Worm (Caenorhabditis elegans) whole organism, mixed stage, embryonic: ENCODE results near the gene T22B3.3.

Experiments used
- M03D4.4 ChIP-seq: sonication (generic microtip); optimal IDR thresholded peaks from 2 replicates; lab custom pipeline; 2017; ENCODE audit warnings: mild to moderate bottlenecking, missing genetic modification characterization, missing compliant biosample characterization
- bed-3 ChIP-seq: fragments of 200-800 bp; sonication (Bioruptor generic); optimal IDR thresholded peaks from 3 replicates; lab custom pipeline; 2018; ENCODE audit warnings: mild to moderate bottlenecking, missing genetic modification characterization, moderate library complexity, missing compliant biosample characterization
- blmp-1 ChIP-seq: fragments of 150-350 bp; optimal IDR thresholded peaks from 2 replicates; lab custom pipeline; 2014; ENCODE audit warnings: missing biosample characterization, missing genetic modification characterization
- ceh-39 ChIP-seq: fragments of 150-350 bp; optimal IDR thresholded peaks from 2 replicates; lab custom pipeline; 2014; ENCODE audit warnings: missing biosample characterization, missing genetic modification characterization
- ceh-43 ChIP-seq: fragments of 200-800 bp; sonication (Bioruptor generic); optimal IDR thresholded peaks from 2 replicates; lab custom pipeline; 2018; ENCODE audit warnings: mild to moderate bottlenecking, missing genetic modification characterization, moderate library complexity, missing compliant biosample characterization
- ceh-83 ChIP-seq: fragments of 200-800 bp; sonication (Bioruptor generic); optimal IDR thresholded peaks from 2 replicates; lab custom pipeline; 2018; ENCODE audit warnings: mild to moderate bottlenecking, missing genetic modification characterization, missing compliant biosample characterization
- ces-1 ChIP-seq: fragments of 150-350 bp; optimal IDR thresholded peaks from 2 replicates; lab custom pipeline; 2014; ENCODE audit warnings: missing biosample characterization, missing genetic modification reagents, missing genetic modification characterization
- drap-1 ChIP-seq: fragments of 200-800 bp; sonication (Bioruptor generic); optimal IDR thresholded peaks from 3 replicates; lab custom pipeline; 2018; ENCODE audit warnings: mild to moderate bottlenecking, missing genetic modification characterization, missing compliant biosample characterization
- elt-1 ChIP-seq: sonication (generic microtip); optimal IDR thresholded peaks from 2 replicates; lab custom pipeline; 2017; ENCODE audit warnings: missing genetic modification characterization, mild to moderate bottlenecking, missing compliant biosample characterization, antibody characterized with exemption, moderate library complexity, borderline replicate concordance; ENCODE audit not compliant: insufficient read depth
- elt-3 ChIP-seq: fragments of 150-350 bp; optimal IDR thresholded peaks from 2 replicates; lab custom pipeline; 2014; ENCODE audit warnings: missing biosample characterization, missing genetic modification characterization
- flh-1 ChIP-seq: fragments of 200-800 bp; sonication (Bioruptor generic); optimal IDR thresholded peaks from 2 replicates; lab custom pipeline; 2018; ENCODE audit warnings: mild to moderate bottlenecking, missing genetic modification characterization, moderate library complexity, missing compliant biosample characterization
- ham-2 ChIP-seq: fragments of 200-800 bp; sonication (Bioruptor generic); optimal IDR thresholded peaks from 2 replicates; lab custom pipeline; 2018; ENCODE audit warnings: mild to moderate bottlenecking, missing genetic modification characterization, missing compliant biosample characterization
- lin-13 ChIP-seq: fragments of 150-350 bp; optimal IDR thresholded peaks from 2 replicates; lab custom pipeline; 2014; ENCODE audit warnings: missing biosample characterization, missing genetic modification characterization
- lin-32 ChIP-seq: fragments of 200-800 bp; sonication (Bioruptor generic); optimal IDR thresholded peaks from 2 replicates; lab custom pipeline; 2018; ENCODE audit warnings: mild to moderate bottlenecking, missing genetic modification characterization, missing compliant biosample characterization
- lsy-2 ChIP-seq: fragments of 150-350 bp; optimal IDR thresholded peaks from 2 replicates; lab custom pipeline; 2014; ENCODE audit warnings: missing biosample characterization, missing genetic modification characterization
- mab-5 ChIP-seq: fragments of 150-350 bp; optimal IDR thresholded peaks from 2 replicates; lab custom pipeline; 2014; ENCODE audit warnings: missing biosample characterization, missing genetic modification characterization
- mep-1 ChIP-seq: fragments of 150-350 bp; optimal IDR thresholded peaks from 2 replicates; lab custom pipeline; 2017; ENCODE audit warnings: missing biosample characterization, missing genetic modification reagents, missing genetic modification characterization, inconsistent platforms
- mls-2 ChIP-seq: sonication (generic microtip); optimal IDR thresholded peaks from 2 replicates; lab custom pipeline; 2016; ENCODE audit warnings: mild to moderate bottlenecking, missing genetic modification characterization, moderate library complexity, missing compliant biosample characterization
- nhr-12 ChIP-seq: fragments of 150-350 bp; optimal IDR thresholded peaks from 2 replicates; lab custom pipeline; 2014; ENCODE audit warnings: missing biosample characterization, missing genetic modification characterization
- nhr-2 ChIP-seq: fragments of 150-350 bp; optimal IDR thresholded peaks from 2 replicates; lab custom pipeline; 2014; ENCODE audit warnings: missing biosample characterization, missing genetic modification characterization
- nhr-237 ChIP-seq: fragments of 150-350 bp; optimal IDR thresholded peaks from 2 replicates; lab custom pipeline; 2014; ENCODE audit warnings: missing biosample characterization, missing genetic modification characterization
- nhr-76 ChIP-seq: sonication (generic microtip); optimal IDR thresholded peaks from 2 replicates; lab custom pipeline; 2017; ENCODE audit warnings: missing biosample characterization, missing genetic modification characterization
- pha-4 ChIP-seq: fragments of 150-350 bp; optimal IDR thresholded peaks from 2 replicates; lab custom pipeline; 2018; ENCODE audit warnings: missing biosample characterization, missing genetic modification reagents, missing genetic modification characterization
- sem-2 ChIP-seq: fragments of 200-800 bp; sonication (Bioruptor generic); optimal IDR thresholded peaks from 2 replicates; lab custom pipeline; 2018; ENCODE audit warnings: mild to moderate bottlenecking, missing genetic modification characterization, missing compliant biosample characterization
- snpc-4 ChIP-seq: fragments of 150-350 bp; optimal IDR thresholded peaks from 2 replicates; lab custom pipeline; 2014; ENCODE audit warnings: missing biosample characterization, missing genetic modification characterization
- sptf-1 ChIP-seq: sonication (generic microtip); optimal IDR thresholded peaks from 2 replicates; lab custom pipeline; 2017; ENCODE audit warnings: mild to moderate bottlenecking, missing genetic modification characterization, moderate library complexity, missing compliant biosample characterization
- unc-120 ChIP-seq: sonication (generic microtip); optimal IDR thresholded peaks from 2 replicates; lab custom pipeline; 2017; ENCODE audit warnings: missing genetic modification characterization, missing compliant biosample characterization; ENCODE audit not compliant: poor library complexity, severe bottlenecking
- unc-39 ChIP-seq: fragments of 150-350 bp; optimal IDR thresholded peaks from 2 replicates; lab custom pipeline; 2014; ENCODE audit warnings: missing biosample characterization, missing genetic modification characterization
- zip-8 ChIP-seq: fragments of 150-350 bp; optimal IDR thresholded peaks from 2 replicates; lab custom pipeline; 2014; ENCODE audit warnings: missing biosample characterization, missing genetic modification characterization
- ztf-11 ChIP-seq: fragments of 150-350 bp; optimal IDR thresholded peaks from 2 replicates; lab custom pipeline; 2014; ENCODE audit warnings: missing biosample characterization, missing genetic modification characterization

Gene T22B3.3

DNA sequence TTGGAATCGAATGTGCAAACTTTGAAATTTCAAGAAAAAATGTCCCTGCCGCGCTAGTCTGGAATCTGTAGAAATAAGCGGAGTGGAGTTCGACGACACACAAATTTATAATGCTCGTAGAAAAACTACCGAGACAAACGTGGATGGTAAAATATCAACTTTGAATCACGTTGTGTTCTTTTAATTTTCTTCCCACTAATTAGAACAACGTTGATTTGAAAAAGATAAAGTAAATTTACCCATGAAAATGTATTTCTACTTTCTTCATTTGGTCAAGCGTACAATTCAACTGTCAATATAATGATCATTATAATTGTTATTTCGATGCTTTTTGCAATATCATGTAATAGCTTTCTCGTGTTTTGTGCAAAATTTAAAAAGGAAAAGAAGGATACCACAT, 38.8 kb upstream of the T22B3.3 start, which contains the start of gene K01A6.5:
Gene K01A6.5 (plus strand): TSS at position 301 of the 400 bp plus-strand sequence.
- no peak for TF ChIP-seq M03D4.4
- TF ChIP-seq elt-1 (tag; lab: Kevin White, UChicago) = no peak
- no peak for TF ChIP-seq ztf-11
- no peak for TF ChIP-seq nhr-12 (tag; lab: Kevin White, UChicago)
- TF ChIP-seq drap-1 (GFP tag; lab: Kevin White, UChicago) = no peak
- no peak for TF ChIP-seq sptf-1 (tag; lab: Kevin White, UChicago)
- no peak for TF ChIP-seq bed-3 (GFP tag; lab: Kevin White, UChicago)
- no peak for TF ChIP-seq elt-3 (tag; lab: Kevin White, UChicago)
- TF ChIP-seq sem-2 (GFP tag; lab: Kevin White, UChicago) = no peak
- TF ChIP-seq mls-2 = no peak
- no peak for TF ChIP-seq mab-5 (tag; lab: Kevin White, UChicago)
- no peak for TF ChIP-seq mep-1 (tag; lab: Kevin White, UChicago)
- TF ChIP-seq ceh-83 (GFP tag; lab: Kevin White, UChicago) = no peak
- TF ChIP-seq snpc-4 (tag; lab: Kevin White, UChicago) = no peak
- TF ChIP-seq pha-4 = no peak
- no peak for TF ChIP-seq lin-13 (tag; lab: Kevin White, UChicago)
- TF ChIP-seq zip-8 (tag; lab: Kevin White, UChicago) = no peak
- TF ChIP-seq lsy-2 = no peak
- TF ChIP-seq lin-32 (GFP tag; lab: Kevin White, UChicago) = no peak
- no peak for TF ChIP-seq flh-1 (GFP tag; lab: Kevin White, UChicago)

DNA sequence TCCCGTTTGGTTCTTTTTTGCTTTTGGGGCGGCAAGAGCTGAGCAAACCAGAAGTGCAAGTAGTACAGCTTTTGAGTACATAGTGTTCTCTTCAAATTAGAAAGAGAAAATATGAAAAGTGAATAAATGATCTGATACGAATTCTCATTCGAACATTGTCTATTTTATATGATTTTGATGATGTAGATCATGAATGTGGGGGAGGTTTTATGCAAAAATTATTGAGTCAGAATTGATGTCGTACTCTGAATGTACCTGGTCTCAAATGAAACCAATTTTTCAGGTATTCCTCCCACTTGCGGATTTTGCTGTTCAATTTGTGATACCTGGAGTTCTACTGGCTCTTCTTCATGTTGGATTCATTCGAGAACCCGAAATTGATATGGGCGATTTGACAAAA, 36.6 kb upstream of the T22B3.3 start, which contains the start of gene K01A6.4:
Gene K01A6.4 (minus strand): TSS at position 101 of the 400 bp plus-strand sequence.
- TF ChIP-seq lin-32 (GFP tag; lab: Kevin White, UChicago) = no peak
- TF ChIP-seq bed-3 (GFP tag; lab: Kevin White, UChicago) = no peak
- no peak for TF ChIP-seq unc-120 (tag; lab: Kevin White, UChicago)
- TF ChIP-seq sem-2 (GFP tag; lab: Kevin White, UChicago) = no peak
- TF ChIP-seq mab-5 (tag; lab: Kevin White, UChicago) = no peak
- TF ChIP-seq ztf-11 = no peak
- no peak for TF ChIP-seq nhr-2 (tag; lab: Kevin White, UChicago)
- no peak for TF ChIP-seq unc-39 (tag; lab: Kevin White, UChicago)
- no peak for TF ChIP-seq ham-2 (GFP tag; lab: Kevin White, UChicago)
- TF ChIP-seq drap-1 (GFP tag; lab: Kevin White, UChicago) = no peak
- no peak for TF ChIP-seq blmp-1 (tag; lab: Kevin White, UChicago)
- TF ChIP-seq mls-2 = no peak
- TF ChIP-seq snpc-4 (tag; lab: Kevin White, UChicago) = no peak
- no peak for TF ChIP-seq elt-3 (tag; lab: Kevin White, UChicago)
- no peak for TF ChIP-seq ceh-43 (GFP tag; lab: Kevin White, UChicago)
- TF ChIP-seq nhr-76 (tag; lab: Kevin White, UChicago) = no peak
- no peak for TF ChIP-seq sptf-1 (tag; lab: Kevin White, UChicago)

DNA sequence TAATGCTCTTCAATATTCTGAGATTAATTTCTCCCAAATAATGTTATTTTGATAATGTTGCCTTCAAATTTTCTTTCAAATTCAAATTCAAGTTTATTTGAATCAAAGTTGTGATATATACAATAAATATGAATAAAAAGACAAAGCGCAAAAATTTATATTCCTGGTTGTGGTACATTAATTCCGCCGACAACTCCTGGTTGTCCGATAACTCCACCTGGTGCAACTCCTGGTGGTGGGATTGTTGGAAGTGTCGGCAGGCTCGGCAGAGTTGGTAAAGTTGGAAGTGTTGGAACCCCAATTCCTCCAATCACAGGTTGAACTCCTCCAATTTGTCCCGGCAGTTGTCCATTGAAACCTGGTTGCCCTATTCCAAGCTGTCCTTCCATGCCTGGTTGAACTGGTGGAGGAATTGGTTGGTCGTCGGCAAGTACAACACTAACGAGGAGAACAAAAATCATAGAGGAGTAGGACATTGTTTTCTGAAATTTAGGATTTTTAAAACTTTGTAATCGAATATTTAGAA, 34.6 kb upstream of the T22B3.3 start, which contains the start of gene K01A6.7:
Gene K01A6.7 (minus strand): TSS at position 476 of the 526 bp plus-strand sequence.
- TF ChIP-seq blmp-1 (tag; lab: Kevin White, UChicago) = no peak
- TF ChIP-seq, all 35 proteins: peak for 0

ce11 chrIV:11737269-11737668, 33.7 kb upstream of the T22B3.3 start, which contains the start of gene K01A6.8:
K01A6.8 (minus strand) TSS chrIV:11737369.
- TF ChIP-seq ceh-39 (tag; lab: Kevin White, UChicago) = no peak
- TF ChIP-seq unc-120 (tag; lab: Kevin White, UChicago) = no peak
- TF ChIP-seq ces-1 (GFP tag; lab: Kevin White, UChicago) = no peak
- TF ChIP-seq sptf-1 (tag; lab: Kevin White, UChicago) = no peak
- no peak for TF ChIP-seq sem-2 (GFP tag; lab: Kevin White, UChicago)
- TF ChIP-seq nhr-237 = no peak
- no peak for TF ChIP-seq bed-3 (GFP tag; lab: Kevin White, UChicago)
- no peak for TF ChIP-seq pha-4
- no peak for TF ChIP-seq nhr-2 (tag; lab: Kevin White, UChicago)
- TF ChIP-seq ham-2 (GFP tag; lab: Kevin White, UChicago) = no peak
- TF ChIP-seq nhr-12 (tag; lab: Kevin White, UChicago) = no peak
- no peak for TF ChIP-seq ztf-11
- TF ChIP-seq unc-39 (tag; lab: Kevin White, UChicago) = no peak
- no peak for TF ChIP-seq elt-3 (tag; lab: Kevin White, UChicago)
